Worm (Caenorhabditis elegans) whole organism, midembryonic: ENCODE data around the gene Y34B4A.4.

ENCODE experiments used
- klf-2 ChIP-seq: fragments of 200-800 bp; sonication (Bioruptor generic); conservative IDR thresholded peaks from 2 replicates; pipeline ENCODE4 v1.3.6; 2022; ENCODE audit warnings: missing genetic modification reagents, missing genetic modification characterization, missing compliant biosample characterization
- ref-1 ChIP-seq: fragments of 200-800 bp; sonication (Bioruptor generic); conservative IDR thresholded peaks from 2 replicates; pipeline ENCODE4 v1.3.6; 2022; ENCODE audit warnings: missing genetic modification reagents, missing genetic modification characterization, missing compliant biosample characterization
- tab-1 ChIP-seq: fragments of 200-800 bp; sonication (Bioruptor generic); IDR thresholded peaks from 2 replicates; pipeline ENCODE4 v1.3.6; 2022; ENCODE audit warnings: missing genetic modification characterization, missing compliant biosample characterization
- ztf-29 ChIP-seq: fragments of 200-800 bp; sonication (Bioruptor generic); IDR thresholded peaks from 2 replicates; pipeline ENCODE4 v1.3.6; 2022; ENCODE audit warnings: missing genetic modification reagents, missing genetic modification characterization, missing compliant biosample characterization

DNA sequence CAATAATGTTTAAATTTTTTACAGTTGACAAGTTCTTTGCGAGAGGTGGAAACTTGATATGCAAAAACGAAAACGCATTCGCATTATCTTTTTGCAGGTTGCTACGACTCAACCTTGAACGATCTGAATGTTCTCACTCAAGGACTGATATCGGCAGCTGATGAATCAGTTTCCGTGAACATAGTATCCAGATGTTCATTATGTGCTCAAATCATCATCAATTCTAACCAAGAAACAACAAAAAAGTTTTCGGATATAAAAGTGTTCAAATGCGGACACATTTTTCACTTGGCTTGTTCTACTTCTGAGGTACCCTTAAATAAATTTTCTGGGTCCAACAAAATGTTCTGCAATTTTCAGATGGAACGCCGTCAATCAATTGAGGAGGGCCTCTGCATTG lies 25.0 kb downstream of the Y34B4A.4 start:
- TF ChIP-seq ztf-29 (GFP tag; lab: Robert Waterston, UW) = no peak
- no peak for TF ChIP-seq tab-1
- TF ChIP-seq klf-2 = no peak
- no peak for TF ChIP-seq ref-1 (GFP tag; lab: Robert Waterston, UW)
